Fruit fly (Drosophila melanogaster) Kc167 (cell line): ENCODE data around the gene CG11771.

ENCODE experiments used
- Myc ChIP-seq: fragments of >200 bp; optimal IDR thresholded peaks from 2 replicates; lab custom pipeline; 2017; ENCODE audit warnings: missing external identifiers
- Sin3A ChIP-seq: fragments of >200 bp; optimal IDR thresholded peaks from 2 replicates; lab custom pipeline; 2018; ENCODE audit warnings: missing external identifiers
- h ChIP-seq: fragments of >200 bp; optimal IDR thresholded peaks from 3 replicates; lab custom pipeline; 2018; ENCODE audit warnings: missing external identifiers
- insv ChIP-seq: fragments of >200 bp; optimal IDR thresholded peaks from 3 replicates; lab custom pipeline; 2018; ENCODE audit warnings: missing external identifiers
- psq ChIP-seq: fragments of >200 bp; optimal IDR thresholded peaks from 2 replicates; lab custom pipeline; 2017; ENCODE audit warnings: missing external identifiers
- ttk ChIP-seq: sonication (Bioruptor generic); optimal IDR thresholded peaks from 2 replicates; lab custom pipeline; 2017; ENCODE audit warnings: missing external identifiers

CG11771 gene

dm6 chr3R:24944920-24945853, 13.4 kb downstream of the CG11771 start, which contains the start of the genes ssh and Nmnat:
ssh (minus strand) TSS chr3R:24944956.
Nmnat (plus strand) TSS chr3R:24945237.
- TF ChIP-seq psq (lab: Kevin White, UChicago) (peak; percentile 44), ttk (no peak)

DNA sequence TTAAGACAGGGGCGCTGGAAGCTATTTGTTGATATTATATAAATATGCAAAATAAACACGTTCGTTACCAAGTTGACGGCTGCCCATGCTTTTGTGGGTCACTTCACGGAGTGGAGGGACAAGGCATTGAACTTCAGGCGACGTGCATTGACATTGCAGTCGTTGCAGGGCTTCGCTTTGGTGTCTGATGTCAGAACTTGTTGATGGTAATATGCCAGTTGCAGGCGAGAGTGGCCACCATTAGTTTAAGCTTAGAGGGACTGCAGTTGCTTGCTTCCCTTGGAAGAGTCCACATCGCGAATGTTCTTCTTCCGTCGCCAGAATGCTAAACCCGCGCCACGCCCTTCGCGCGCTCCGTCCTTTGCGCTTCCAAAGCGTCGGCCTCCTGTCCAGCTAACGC, 15.5 kb downstream of the CG11771 start, which contains the start of gene mah:
Gene mah (plus strand): TSS at position 301 of the 400 bp plus-strand sequence.
- TF ChIP-seq Sin3A (lab: Kevin White, UChicago) (no peak), ttk (no peak), psq (lab: Kevin White, UChicago) (no peak), h (no peak), insv (lab: Kevin White, UChicago) (no peak), Myc (lab: Kevin White, UChicago) (no peak)

dm6 chr3R:24953152-24953551, 21.3 kb downstream of the CG11771 start:
- no peak for TF ChIP-seq h
- TF ChIP-seq psq (lab: Kevin White, UChicago), result no peak
- no peak for TF ChIP-seq ttk
- no peak for TF ChIP-seq Sin3A (lab: Kevin White, UChicago)
- TF ChIP-seq Myc (lab: Kevin White, UChicago), result no peak

DNA sequence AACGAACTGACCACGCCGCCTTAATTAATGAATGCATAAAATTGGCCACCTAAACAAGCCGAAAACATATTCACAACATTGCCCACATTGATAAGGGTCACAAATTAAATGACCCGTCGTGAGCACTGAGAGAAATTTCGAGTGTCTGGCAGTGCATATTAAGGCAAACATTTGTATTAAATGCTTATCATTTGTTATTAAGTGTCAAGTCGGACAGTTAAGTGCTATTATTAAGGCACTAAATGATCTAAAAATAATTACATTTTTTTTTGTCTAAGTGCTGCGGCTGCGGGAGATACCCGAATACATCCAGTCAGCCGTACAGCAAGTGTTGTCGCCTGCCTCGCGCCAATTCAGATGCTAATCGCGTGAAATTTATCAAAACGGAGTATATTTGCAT, 30.7 kb downstream of the CG11771 start:
- TF ChIP-seq Myc (lab: Kevin White, UChicago), result no peak
- TF ChIP-seq h, result no peak
- no peak for TF ChIP-seq ttk
- no peak for TF ChIP-seq Sin3A (lab: Kevin White, UChicago)
- TF ChIP-seq psq (lab: Kevin White, UChicago), result no peak
- no peak for TF ChIP-seq insv (lab: Kevin White, UChicago)

DNA sequence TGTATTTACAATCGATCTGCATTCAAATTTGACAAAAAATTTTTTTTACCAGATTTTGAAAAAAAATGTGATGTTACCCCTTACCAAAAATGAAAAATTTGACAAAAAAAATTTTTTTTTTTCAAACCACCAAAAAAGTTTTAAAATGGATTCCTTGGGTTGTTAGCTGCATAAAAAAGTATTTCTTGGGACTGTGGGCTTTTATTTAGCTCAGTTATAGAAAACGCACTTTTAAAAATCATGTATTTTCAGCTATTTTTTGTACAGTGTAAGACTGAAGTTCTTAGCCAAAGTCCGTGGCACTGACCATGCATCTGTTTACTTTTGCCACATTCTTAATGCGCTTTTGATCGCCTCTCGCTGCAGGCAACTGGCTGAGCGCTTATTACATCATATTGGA, 33.6 kb downstream of the CG11771 start:
- no peak for TF ChIP-seq Myc (lab: Kevin White, UChicago)
- TF ChIP-seq ttk, result no peak
- no peak for TF ChIP-seq Sin3A (lab: Kevin White, UChicago)
- TF ChIP-seq psq (lab: Kevin White, UChicago), result no peak
- no peak for TF ChIP-seq insv (lab: Kevin White, UChicago)
- TF ChIP-seq h, result no peak

DNA sequence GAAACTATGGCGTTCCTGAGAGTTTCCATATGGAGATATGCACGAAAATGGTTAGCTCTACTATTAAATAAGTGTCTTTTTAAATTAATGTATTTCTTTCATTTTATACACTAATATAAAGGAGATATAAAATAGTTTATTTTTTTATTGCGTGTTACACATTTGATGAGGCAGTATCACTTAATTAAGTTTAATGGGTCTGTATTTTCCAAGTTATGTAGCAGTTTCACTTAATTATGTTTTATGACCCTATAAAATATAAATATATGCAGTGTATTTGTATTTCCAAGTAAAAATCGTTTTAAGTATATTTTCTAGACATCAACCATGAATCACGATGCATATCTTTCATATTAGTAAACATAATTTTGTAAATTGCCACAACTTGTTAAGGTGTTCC, 34.8 kb downstream of the CG11771 start:
- TF ChIP-seq Myc (lab: Kevin White, UChicago), result no peak
- no peak for TF ChIP-seq psq (lab: Kevin White, UChicago)
- TF ChIP-seq ttk, result no peak
- no peak for TF ChIP-seq insv (lab: Kevin White, UChicago)
- TF ChIP-seq Sin3A (lab: Kevin White, UChicago), result no peak
- TF ChIP-seq h, result no peak

DNA sequence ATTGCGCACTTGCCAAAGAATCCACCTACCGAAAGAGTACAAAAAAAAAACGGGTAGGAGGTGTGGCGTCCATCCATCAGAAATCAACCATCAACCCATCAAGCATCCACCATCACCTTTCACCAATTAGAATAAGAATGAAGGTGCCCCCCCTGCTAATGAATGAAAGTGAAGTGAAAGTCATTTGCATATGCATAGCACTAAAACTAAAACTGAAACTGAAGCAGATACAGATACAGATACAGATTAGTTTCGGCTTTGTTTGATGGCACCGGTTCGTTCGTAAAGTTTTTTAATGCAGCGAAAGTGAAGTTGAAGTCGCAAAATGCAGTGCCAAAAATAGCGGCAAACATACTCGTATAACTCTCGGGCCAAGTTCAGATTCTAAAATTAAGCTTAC, 36.2 kb downstream of the CG11771 start:
- TF ChIP-seq insv (lab: Kevin White, UChicago) (no peak), h (no peak), ttk (no peak), Myc (lab: Kevin White, UChicago) (no peak), Sin3A (lab: Kevin White, UChicago) (no peak), psq (lab: Kevin White, UChicago) (no peak)

dm6 chr3R:24968888-24969287, 37.1 kb downstream of the CG11771 start:
- no peak for TF ChIP-seq h

dm6 chr3R:24970323-24971067, 38.7 kb downstream of the CG11771 start:
- TF ChIP-seq h (no peak), Sin3A (lab: Kevin White, UChicago) (no peak), Myc (lab: Kevin White, UChicago) (no peak), insv (lab: Kevin White, UChicago) (no peak), ttk (no peak), psq (lab: Kevin White, UChicago) (no peak)

DNA sequence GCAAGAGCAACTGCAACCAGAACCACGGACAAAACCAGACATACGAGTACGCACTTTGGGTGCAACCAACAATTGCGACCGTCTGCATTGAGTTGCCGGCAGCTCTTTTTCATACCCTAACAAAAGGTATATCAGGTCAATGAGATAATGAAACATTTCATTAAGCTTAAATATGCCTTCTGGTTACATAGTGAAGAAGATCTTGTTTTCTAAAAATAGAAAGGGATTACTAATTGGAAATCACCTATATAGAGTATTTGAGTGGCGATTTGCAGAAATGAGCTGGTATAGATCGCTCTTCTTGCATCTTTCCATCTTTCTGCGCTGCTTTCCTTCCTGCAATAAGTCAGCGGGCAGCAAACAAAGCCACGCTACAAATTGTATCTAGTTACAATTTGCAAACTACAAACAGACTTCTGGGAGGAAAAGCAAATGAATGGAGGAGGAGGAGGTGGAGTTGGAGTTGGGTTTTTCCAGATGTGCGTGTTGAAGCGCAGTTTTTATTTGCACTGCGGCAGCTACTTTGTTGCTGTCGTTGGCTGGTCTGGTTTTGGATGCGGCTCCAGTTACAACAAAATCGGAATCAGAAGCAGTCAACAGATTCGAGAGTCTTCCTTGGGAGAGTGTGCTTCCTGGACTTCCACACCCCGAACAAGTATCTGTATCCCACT, 43.1 kb downstream of the CG11771 start:
- TF ChIP-seq Sin3A (lab: Kevin White, UChicago) (no peak), Myc (lab: Kevin White, UChicago) (no peak), h (no peak), psq (lab: Kevin White, UChicago) (no peak), ttk (no peak), insv (lab: Kevin White, UChicago) (no peak)

dm6 chr3R:24976144-24976543, 44.3 kb downstream of the CG11771 start:
- TF ChIP-seq Sin3A (lab: Kevin White, UChicago) (no peak), psq (lab: Kevin White, UChicago) (no peak), Myc (lab: Kevin White, UChicago) (no peak), ttk (no peak), h (no peak), insv (lab: Kevin White, UChicago) (no peak)
